Worm (Caenorhabditis elegans): Measurements from ENCODE around the gene nspb-8.

DNA sequence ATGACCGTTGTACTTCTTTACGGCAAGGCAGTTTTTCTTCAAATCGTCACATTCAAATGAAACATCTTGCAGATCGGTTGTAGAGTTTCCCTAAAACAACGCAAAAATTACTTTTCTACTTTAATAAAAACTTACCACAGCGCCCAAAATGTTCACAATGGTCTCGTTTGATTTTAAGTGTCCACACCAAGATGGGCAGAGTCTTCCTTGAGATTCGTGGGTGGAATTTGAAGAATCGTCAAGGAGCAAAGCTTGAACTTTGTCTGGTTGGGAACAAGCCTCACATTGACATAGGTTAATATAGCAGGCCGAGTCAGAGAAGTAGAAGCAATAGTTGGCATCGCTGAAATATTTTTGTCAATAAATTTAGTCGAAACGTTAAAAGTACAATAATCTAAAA lies 24.6 kb upstream of the nspb-8 start:
- TF ChIP-seq nhr-11 (tag; optimal IDR thresholded peaks at IDR 0.05) (no peak), nhr-25 (tag; optimal IDR thresholded peaks at IDR 0.05) (no peak)

Data from whole organism, L3 larva.